Worm (Caenorhabditis elegans) whole organism, midembryonic: ENCODE results near the gene C39D10.1.

Experiments
- T22C8.4 ChIP-seq: fragments of 200-800 bp; sonication (Bioruptor generic); IDR thresholded peaks from 2 replicates; pipeline ENCODE4 v1.3.6; 2022; ENCODE audit warnings: missing genetic modification characterization, missing compliant biosample characterization
- cog-1 ChIP-seq: sonication (generic microtip); optimal IDR thresholded peaks from 2 replicates; lab custom pipeline; 2016; ENCODE audit warnings: missing genetic modification characterization, missing compliant biosample characterization
- flt-1 ChIP-seq: fragments of 200-800 bp; sonication (Bioruptor generic); IDR thresholded peaks from 2 replicates; pipeline ENCODE4 v1.3.6; 2022; ENCODE audit warnings: missing genetic modification characterization, missing compliant biosample characterization
- klf-2 ChIP-seq: fragments of 200-800 bp; sonication (Bioruptor generic); conservative IDR thresholded peaks from 2 replicates; pipeline ENCODE4 v1.3.6; 2022; ENCODE audit warnings: missing genetic modification reagents, missing genetic modification characterization, missing compliant biosample characterization
- med-1 ChIP-seq: sonication (generic microtip); optimal IDR thresholded peaks from 2 replicates; lab custom pipeline; 2017; ENCODE audit warnings: missing genetic modification characterization, mild to moderate bottlenecking, missing compliant biosample characterization, antibody characterized with exemption, missing genetic modification reagents; ENCODE audit not compliant: insufficient read depth
- tab-1 ChIP-seq: fragments of 200-800 bp; sonication (Bioruptor generic); IDR thresholded peaks from 2 replicates; pipeline ENCODE4 v1.3.6; 2022; ENCODE audit warnings: missing genetic modification characterization, missing compliant biosample characterization
- ztf-23 ChIP-seq: fragments of 200-800 bp; sonication (Bioruptor generic); IDR thresholded peaks from 2 replicates; pipeline ENCODE4 v1.3.6; 2022; ENCODE audit warnings: missing genetic modification reagents, missing genetic modification characterization, missing compliant biosample characterization
- ztf-29 ChIP-seq: fragments of 200-800 bp; sonication (Bioruptor generic); IDR thresholded peaks from 2 replicates; pipeline ENCODE4 v1.3.6; 2022; ENCODE audit warnings: missing genetic modification reagents, missing genetic modification characterization, missing compliant biosample characterization

DNA sequence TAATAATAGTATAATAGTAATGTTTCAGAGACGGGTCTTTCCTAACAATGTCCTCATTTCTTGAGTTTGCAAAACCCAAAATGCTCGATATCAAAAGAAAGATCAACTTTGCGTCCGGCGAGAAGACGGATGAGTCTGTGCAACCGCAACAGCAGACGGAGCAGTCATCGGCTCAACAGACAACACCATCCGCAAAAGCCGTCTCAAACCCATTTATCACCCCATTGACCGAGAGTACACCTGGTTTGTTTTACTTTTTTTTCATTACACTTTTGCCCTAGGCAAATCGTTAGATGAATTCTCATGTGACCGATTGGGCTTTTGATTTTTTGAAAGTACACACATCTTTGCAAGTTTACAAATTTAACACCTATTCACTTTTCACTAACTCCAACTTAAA lies 47.6 kb downstream of the C39D10.1 start, which contains the start of gene dct-1:
- TF ChIP-seq klf-2 (GFP tag; lab: Robert Waterston, UW) = no peak
- TF ChIP-seq flt-1 (GFP tag; lab: Robert Waterston, UW) = no peak
- TF ChIP-seq tab-1 (GFP tag; lab: Robert Waterston, UW) = no peak
- no peak for TF ChIP-seq ztf-23 (GFP tag; lab: Robert Waterston, UW)
- TF ChIP-seq ztf-29 = no peak
- no peak for TF ChIP-seq cog-1
- TF ChIP-seq med-1 (GFP tag; lab: Kevin White, UChicago) = no peak
- TF ChIP-seq T22C8.4 (GFP tag; lab: Robert Waterston, UW) = no peak
